Fruit fly (Drosophila melanogaster) whole organism, adult: ENCODE data around the gene CG33252.

Experiments used
- CG11617 ChIP-seq: fragments of 200-800 bp; sonication (Bioruptor generic); optimal IDR thresholded peaks from 2 replicates; lab custom pipeline; 2017; ENCODE audit warnings: mild to moderate bottlenecking, missing biosample characterization, missing genetic modification reagents, missing genetic modification characterization
- CG12768 ChIP-seq: fragments of 200-800 bp; sonication (Bioruptor generic); optimal IDR thresholded peaks from 2 replicates; lab custom pipeline; 2017; ENCODE audit warnings: missing biosample characterization, missing genetic modification characterization, mild to moderate bottlenecking, moderate library complexity, missing genetic modification reagents
- CG14711 ChIP-seq: fragments of 200-800 bp; sonication (Bioruptor generic); optimal IDR thresholded peaks from 2 replicates; lab custom pipeline; 2018; ENCODE audit warnings: missing biosample characterization, mild to moderate bottlenecking, missing genetic modification characterization, moderate library complexity
- CG1620 ChIP-seq: fragments of 200-800 bp; sonication (Bioruptor generic); optimal IDR thresholded peaks from 2 replicates; lab custom pipeline; 2016; ENCODE audit warnings: missing biosample characterization, missing genetic modification characterization
- CG33017 ChIP-seq: fragments of 200-800 bp; sonication (Bioruptor generic); optimal IDR thresholded peaks from 2 replicates; lab custom pipeline; 2018; ENCODE audit warnings: missing biosample characterization, mild to moderate bottlenecking, missing genetic modification characterization, moderate library complexity
- CG5204 ChIP-seq: fragments of 200-800 bp; sonication (Bioruptor generic); optimal IDR thresholded peaks from 2 replicates; lab custom pipeline; 2016; ENCODE audit warnings: missing biosample characterization, missing genetic modification characterization
- CG7045 ChIP-seq: fragments of 200-800 bp; sonication (Bioruptor generic); optimal IDR thresholded peaks from 2 replicates; lab custom pipeline; 2017; ENCODE audit warnings: missing biosample characterization, mild to moderate bottlenecking, missing genetic modification characterization
- CG7101 ChIP-seq: fragments of 200-800 bp; sonication (Bioruptor generic); optimal IDR thresholded peaks from 2 replicates; lab custom pipeline; 2018; ENCODE audit warnings: missing biosample characterization, mild to moderate bottlenecking, missing genetic modification characterization, moderate library complexity
- Clk ChIP-seq: fragments of 200-800 bp; sonication (Bioruptor generic); optimal IDR thresholded peaks from 2 replicates; lab custom pipeline; 2017; ENCODE audit warnings: missing biosample characterization, missing genetic modification characterization
- Crg-1 ChIP-seq: fragments of 200-800 bp; sonication (Bioruptor generic); optimal IDR thresholded peaks from 2 replicates; lab custom pipeline; 2016; ENCODE audit warnings: missing biosample characterization, missing genetic modification characterization
- Hr96 ChIP-seq: fragments of 200-800 bp; sonication (Bioruptor generic); optimal IDR thresholded peaks from 2 replicates; lab custom pipeline; 2016; ENCODE audit warnings: missing biosample characterization, missing genetic modification characterization
- Mnt ChIP-seq: fragments of 200-800 bp; sonication (Bioruptor generic); optimal IDR thresholded peaks from 2 replicates; lab custom pipeline; 2016; ENCODE audit warnings: missing biosample characterization, mild to moderate bottlenecking, missing genetic modification characterization
- bab1 ChIP-seq: fragments of 200-800 bp; sonication (Bioruptor generic); optimal IDR thresholded peaks from 3 replicates; lab custom pipeline; 2019; ENCODE audit warnings: missing biosample characterization, mild to moderate bottlenecking, missing genetic modification characterization, moderate library complexity
- cic ChIP-seq: fragments of 200-800 bp; sonication (Bioruptor generic); optimal IDR thresholded peaks from 2 replicates; lab custom pipeline; 2017; ENCODE audit warnings: missing biosample characterization, mild to moderate bottlenecking, missing genetic modification characterization, moderate library complexity
- cnc ChIP-seq, 2 experiments: fragments of >200 bp; optimal IDR thresholded peaks; 2 replicates each; lab custom pipeline; 2017
- kay ChIP-seq: fragments of 200-800 bp; sonication (Bioruptor generic); peaks from one replicate; lab custom pipeline; 2016; ENCODE audit warnings: missing biosample characterization, missing genetic modification characterization, borderline replicate concordance
- ovo ChIP-seq: fragments of 200-800 bp; sonication (Bioruptor generic); optimal IDR thresholded peaks from 2 replicates; lab custom pipeline; 2016; ENCODE audit warnings: missing biosample characterization, missing genetic modification characterization
- pad ChIP-seq: fragments of 200-800 bp; sonication (Bioruptor generic); optimal IDR thresholded peaks from 3 replicates; lab custom pipeline; 2017; ENCODE audit warnings: missing biosample characterization, missing genetic modification characterization, mild to moderate bottlenecking, moderate library complexity, missing genetic modification reagents
- tj ChIP-seq: fragments of 200-800 bp; sonication (Bioruptor generic); optimal IDR thresholded peaks from 3 replicates; lab custom pipeline; 2017; ENCODE audit warnings: missing biosample characterization, mild to moderate bottlenecking, missing genetic modification characterization, moderate library complexity
- toe ChIP-seq: fragments of 200-800 bp; sonication (Bioruptor generic); optimal IDR thresholded peaks from 2 replicates; lab custom pipeline; 2016; ENCODE audit warnings: missing biosample characterization, missing genetic modification characterization

The CG33252 gene

dm6 chrX:16897087-16897486 is at the start of gene CG33252:
Gene CG33252, minus strand, starts transcription at chrX:16897187.
- no peak for TF ChIP-seq toe (GFP tag; lab: Kevin White, UChicago)
- no peak for TF ChIP-seq Crg-1 (GFP tag; lab: Kevin White, UChicago)
- no peak for TF ChIP-seq Hr96 (GFP tag; lab: Kevin White, UChicago)
- TF ChIP-seq CG7045: no peak
- no peak for TF ChIP-seq CG5204 (GFP tag; lab: Kevin White, UChicago)
- no peak for TF ChIP-seq pad (GFP tag; lab: Kevin White, UChicago)
- TF ChIP-seq bab1 (GFP tag; lab: Kevin White, UChicago): no peak
- no peak for TF ChIP-seq cic (GFP tag; lab: Kevin White, UChicago)
- no peak for TF ChIP-seq CG11617 (GFP tag; lab: Kevin White, UChicago)
- no peak for TF ChIP-seq CG7101 (tag; lab: Kevin White, UChicago)
- no peak for TF ChIP-seq kay
- no peak for TF ChIP-seq cnc (optimal IDR thresholded peaks at IDR 0.05; lab: Kevin White, UChicago)
- TF ChIP-seq Clk (GFP tag; lab: Kevin White, UChicago): no peak

dm6 chrX:16946604-16947003 is 49.6 kb upstream of the CG33252 start:
- no peak for TF ChIP-seq CG12768 (GFP tag; lab: Kevin White, UChicago)
- no peak for TF ChIP-seq Crg-1 (GFP tag; lab: Kevin White, UChicago)
- TF ChIP-seq kay: peak; percentile 88
- no peak for TF ChIP-seq Hr96 (GFP tag; lab: Kevin White, UChicago)
- no peak for TF ChIP-seq toe (GFP tag; lab: Kevin White, UChicago)
- TF ChIP-seq cic (GFP tag; lab: Kevin White, UChicago): peak; percentile 92
- TF ChIP-seq tj (GFP tag; lab: Kevin White, UChicago): peak; percentile 18
- TF ChIP-seq Mnt (GFP tag; lab: Kevin White, UChicago): peak; percentile 32
- TF ChIP-seq CG7045: no peak

- TF ChIP-seq CG5204 (GFP tag; lab: Kevin White, UChicago): no peak
- TF ChIP-seq CG14711 (tag; lab: Kevin White, UChicago): peak; percentile 74
- TF ChIP-seq cnc (optimal IDR thresholded peaks at IDR 0.05; lab: Kevin White, UChicago): no peak
- peak; percentile 10 for TF ChIP-seq CG11617 (GFP tag; lab: Kevin White, UChicago)
- TF ChIP-seq Clk (GFP tag; lab: Kevin White, UChicago): no peak
- TF ChIP-seq CG1620 (GFP tag; lab: Kevin White, UChicago): no peak
- no peak for TF ChIP-seq Hr96 (GFP tag; lab: Kevin White, UChicago)
- peak; percentile 80 for TF ChIP-seq CG7101 (tag; lab: Kevin White, UChicago)
- TF ChIP-seq Crg-1 (GFP tag; lab: Kevin White, UChicago): no peak
- TF ChIP-seq kay: no peak
- peak; percentile 34 for TF ChIP-seq pad (GFP tag; lab: Kevin White, UChicago)
- TF ChIP-seq ovo (GFP tag; lab: Kevin White, UChicago): no peak
- peak; percentile 97 for TF ChIP-seq tj (GFP tag; lab: Kevin White, UChicago)
- peak; percentile 3 for TF ChIP-seq CG33017
- TF ChIP-seq CG12768 (GFP tag; lab: Kevin White, UChicago): no peak
- TF ChIP-seq CG7045: no peak
- peak; percentile 6 for TF ChIP-seq Mnt (GFP tag; lab: Kevin White, UChicago)
- peak; percentile 83 for TF ChIP-seq bab1 (GFP tag; lab: Kevin White, UChicago)
- TF ChIP-seq cic (GFP tag; lab: Kevin White, UChicago): no peak
- no peak for TF ChIP-seq toe (GFP tag; lab: Kevin White, UChicago)
Measured at dm6 chrX:16945414-16945813, 48.4 kb upstream of the CG33252 start.

DNA sequence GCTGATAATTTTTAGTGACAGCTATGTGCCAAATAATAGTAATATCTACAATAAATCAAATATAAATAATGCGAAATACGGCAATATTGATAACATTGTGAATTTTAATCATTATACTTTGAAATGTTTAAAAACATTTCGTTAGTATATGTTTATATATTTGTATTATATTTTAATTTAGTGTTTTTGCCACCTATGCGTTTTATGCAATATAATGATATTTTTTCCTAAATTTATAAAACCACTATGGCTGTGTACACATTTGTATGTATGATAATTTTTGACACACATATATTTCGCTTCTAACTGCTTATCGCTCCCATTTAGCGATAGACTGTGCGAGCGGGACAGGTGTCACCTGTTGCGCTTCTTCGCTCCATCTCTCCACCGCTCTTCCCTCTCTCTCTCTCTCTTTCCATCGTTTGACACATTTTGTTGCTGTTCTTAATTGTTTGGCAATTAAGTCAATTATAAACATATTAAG is 47.1 kb upstream of the CG33252 start:
- TF ChIP-seq CG7101 (tag; lab: Kevin White, UChicago) (peak; percentile 68), pad (GFP tag; lab: Kevin White, UChicago) (peak; percentile 20), CG11617 (GFP tag; lab: Kevin White, UChicago) (peak; percentile 10), CG5204 (GFP tag; lab: Kevin White, UChicago) (no peak), CG14711 (tag; lab: Kevin White, UChicago) (peak; percentile 77), bab1 (GFP tag; lab: Kevin White, UChicago) (peak; percentile 30), cic (GFP tag; lab: Kevin White, UChicago) (peak; percentile 34), CG33017 (peak; percentile 75), CG1620 (GFP tag; lab: Kevin White, UChicago) (no peak)

DNA sequence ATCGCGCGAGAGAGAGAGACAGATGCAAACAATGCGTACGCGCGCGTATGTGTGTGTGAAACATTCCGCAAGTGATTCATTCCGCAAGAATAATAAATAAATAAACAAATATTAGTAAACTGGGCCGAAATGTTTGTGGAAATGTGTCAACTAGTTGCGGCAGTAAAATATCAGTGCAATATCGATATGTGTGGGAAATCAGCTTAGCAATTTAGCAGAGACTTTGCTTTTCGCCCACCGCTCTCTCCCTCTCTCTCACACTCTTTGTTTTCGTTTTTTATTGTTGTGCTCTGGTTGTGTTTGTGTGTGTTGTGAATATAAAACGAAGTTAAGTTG is 46.5 kb upstream of the CG33252 start:
- TF ChIP-seq tj (GFP tag; lab: Kevin White, UChicago): peak; percentile 56
- no peak for TF ChIP-seq kay

dm6 chrX:16942735-16943514 is 45.9 kb upstream of the CG33252 start, which contains the start of the genes CG13001 and RhoGAP15B:
Gene CG13001, minus strand, starts transcription at chrX:16942871.
Gene RhoGAP15B, plus strand, starts transcription at chrX:16943290.
- TF ChIP-seq CG14711 (tag; lab: Kevin White, UChicago) (no peak), Clk (GFP tag; lab: Kevin White, UChicago) (no peak), kay (peak; percentile 86), CG1620 (GFP tag; lab: Kevin White, UChicago) (no peak), pad (GFP tag; lab: Kevin White, UChicago) (no peak), Crg-1 (GFP tag; lab: Kevin White, UChicago) (peak; percentile 2), CG11617 (GFP tag; lab: Kevin White, UChicago) (peak; percentile 5), CG12768 (GFP tag; lab: Kevin White, UChicago) (no peak), Hr96 (GFP tag; lab: Kevin White, UChicago) (no peak), CG7045 (no peak), Mnt (GFP tag; lab: Kevin White, UChicago) (peak; percentile 39), CG5204 (GFP tag; lab: Kevin White, UChicago) (no peak), CG7101 (tag; lab: Kevin White, UChicago) (no peak), tj (GFP tag; lab: Kevin White, UChicago) (no peak), bab1 (GFP tag; lab: Kevin White, UChicago) (peak; percentile 54), cic (GFP tag; lab: Kevin White, UChicago) (no peak), ovo (GFP tag; lab: Kevin White, UChicago) (peak; percentile 92), CG33017 (no peak), toe (GFP tag; lab: Kevin White, UChicago) (no peak), cnc (optimal IDR thresholded peaks at IDR 0.05; lab: Kevin White, UChicago) (no peak)
